Worm (Caenorhabditis elegans) whole organism, L1 larva: ENCODE measurements around the gene pqn-53.

Experiments
- ceh-82 ChIP-seq, 3 experiments: fragments of 150-350 bp in 1 of 3; sonication (generic microtip) in 2 of 3; optimal IDR thresholded peaks; 2 replicates each; lab custom pipeline; 2014 to 2017; ENCODE audit warnings: missing biosample characterization in 3 of 3, missing genetic modification characterization in 3 of 3
- ces-1 ChIP-seq: fragments of 150-350 bp; optimal IDR thresholded peaks from 2 replicates; lab custom pipeline; 2014; ENCODE audit warnings: missing biosample characterization, missing genetic modification reagents, missing genetic modification characterization
- egl-27 ChIP-seq, 2 experiments: fragments of 150-350 bp in 1 of 2; sonication (generic microtip); optimal IDR thresholded peaks; 3 replicates each; lab custom pipeline; 2017 to 2018; ENCODE audit warnings: missing biosample characterization in 2 of 2, missing genetic modification characterization in 2 of 2, missing genetic modification reagents in 2 of 2
- fkh-10 ChIP-seq: sonication (generic microtip); optimal IDR thresholded peaks from 2 replicates; lab custom pipeline; 2017; ENCODE audit warnings: missing biosample characterization, missing genetic modification reagents, missing genetic modification characterization
- lin-13 ChIP-seq: fragments of 150-350 bp; optimal IDR thresholded peaks from 2 replicates; lab custom pipeline; 2014; ENCODE audit warnings: missing biosample characterization, missing genetic modification reagents, missing genetic modification characterization
- lir-3 ChIP-seq: sonication (generic microtip); optimal IDR thresholded peaks from 2 replicates; lab custom pipeline; 2016; ENCODE audit warnings: mild to moderate bottlenecking, missing genetic modification characterization, moderate library complexity, missing compliant biosample characterization; ENCODE audit not compliant: poor library complexity
- nhr-77 ChIP-seq: fragments of 150-350 bp; optimal IDR thresholded peaks from 2 replicates; lab custom pipeline; 2014; ENCODE audit warnings: missing biosample characterization, missing genetic modification characterization
- pax-3 ChIP-seq: fragments of 200-800 bp; sonication (Bioruptor generic); optimal IDR thresholded peaks from 2 replicates; lab custom pipeline; 2018; ENCODE audit warnings: mild to moderate bottlenecking, missing genetic modification characterization, moderate library complexity, missing compliant biosample characterization
- snpc-4 ChIP-seq: fragments of 150-350 bp; optimal IDR thresholded peaks from 2 replicates; lab custom pipeline; 2014; ENCODE audit warnings: missing biosample characterization, missing genetic modification characterization
- sptf-1 ChIP-seq: fragments of 150-350 bp; optimal IDR thresholded peaks from 2 replicates; lab custom pipeline; 2014; ENCODE audit warnings: missing biosample characterization, missing genetic modification characterization
- unc-98 ChIP-seq: fragments of 200-800 bp; sonication (Bioruptor generic); IDR thresholded peaks from 2 replicates; pipeline ENCODE4 v1.3.6; 2022; ENCODE audit warnings: missing genetic modification characterization, missing compliant biosample characterization

- TF ChIP-seq fkh-10 (GFP tag; lab: Kevin White, UChicago) = no peak
- TF ChIP-seq egl-27 (tag; optimal IDR thresholded peaks at IDR 0.05; lab: Kevin White, UChicago) = no peak
- no peak for TF ChIP-seq snpc-4 (tag; lab: Kevin White, UChicago)
- no peak for TF ChIP-seq unc-98
- no peak for TF ChIP-seq pax-3 (tag; lab: Kevin White, UChicago)
- no peak for TF ChIP-seq lir-3 (tag; lab: Kevin White, UChicago)
- no peak for TF ChIP-seq nhr-77 (tag; lab: Kevin White, UChicago)
- no peak for TF ChIP-seq ces-1 (GFP tag; lab: Kevin White, UChicago)
- no peak for TF ChIP-seq ceh-82 (tag; optimal IDR thresholded peaks at IDR 0.05; lab: Kevin White, UChicago)
- no peak for TF ChIP-seq lin-13 (GFP tag; lab: Kevin White, UChicago)
- no peak for TF ChIP-seq sptf-1
Measured at ce11 chrV:12088773-12089172, 23.6 kb upstream of the pqn-53 start, which contains the start of gene R07B7.12.
